Worm (Caenorhabditis elegans) whole organism, L4/young adult: ENCODE results near the gene R03G8.1.

Experiments used
- W03F9.2 ChIP-seq: fragments of 150-350 bp; optimal IDR thresholded peaks from 2 replicates; lab custom pipeline; 2014; ENCODE audit warnings: missing biosample characterization, missing genetic modification characterization
- dao-5 ChIP-seq: sonication (generic microtip); optimal IDR thresholded peaks from 2 replicates; lab custom pipeline; 2016; ENCODE audit warnings: missing genotype, missing genetic modification characterization, moderate library complexity, missing compliant biosample characterization

- no peak for TF ChIP-seq dao-5 (tag; lab: Kevin White, UChicago)
- TF ChIP-seq W03F9.2 = no peak
These were observed 28.8 kb upstream of the R03G8.1 start, which contains the start of gene K03A11.6 for ce11 chrX:13055560-13055959.
